Fruit fly (Drosophila melanogaster): ENCODE data around the gene Cpr35B.

DNA sequence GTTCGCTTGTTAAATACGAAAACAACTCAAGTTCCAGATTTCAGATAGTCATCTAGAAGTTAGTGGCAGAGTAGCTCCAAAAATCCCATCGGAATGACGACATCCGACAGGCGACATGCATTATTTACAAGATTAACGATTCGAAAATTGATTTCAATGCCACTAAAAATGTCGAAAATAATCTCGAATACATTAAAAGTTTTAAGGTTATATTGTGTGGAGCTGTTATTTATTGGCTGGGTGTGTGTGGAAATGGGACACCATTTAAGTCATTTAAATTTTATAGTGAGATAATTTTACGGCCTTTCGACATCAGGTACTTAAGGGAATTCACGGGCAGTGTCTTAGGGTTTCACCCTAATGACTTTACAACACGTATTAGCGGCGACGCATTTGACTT lies 31.3 kb upstream of the Cpr35B start:
- TF ChIP-seq z (GFP tag; IDR thresholded peaks at IDR 0.05), result 0 out of 3 replicates have a peak, but pooled peaks have one; percentile 5
- no peak for TF ChIP-seq CG4424 (GFP tag; optimal IDR thresholded peaks at IDR 0.05)
- no peak for TF ChIP-seq Sin3A (optimal IDR thresholded peaks at IDR 0.05)
- no peak for TF ChIP-seq odd (GFP tag; optimal IDR thresholded peaks at IDR 0.05)
- TF ChIP-seq sens (GFP tag), result peak; percentile 21
- no peak for TF ChIP-seq CG1024 (GFP tag; IDR thresholded peaks at IDR 0.05)
- TF ChIP-seq CG11560 (tag; IDR thresholded peaks at IDR 0.05), result no peak
- TF ChIP-seq bowl (GFP tag; IDR thresholded peaks at IDR 0.05), result no peak
- no peak for TF ChIP-seq p53 (GFP tag; optimal IDR thresholded peaks at IDR 0.05)

Data from whole organism, embryonic.